Fruit fly (Drosophila melanogaster): ENCODE results near the gene CG34316.

DNA sequence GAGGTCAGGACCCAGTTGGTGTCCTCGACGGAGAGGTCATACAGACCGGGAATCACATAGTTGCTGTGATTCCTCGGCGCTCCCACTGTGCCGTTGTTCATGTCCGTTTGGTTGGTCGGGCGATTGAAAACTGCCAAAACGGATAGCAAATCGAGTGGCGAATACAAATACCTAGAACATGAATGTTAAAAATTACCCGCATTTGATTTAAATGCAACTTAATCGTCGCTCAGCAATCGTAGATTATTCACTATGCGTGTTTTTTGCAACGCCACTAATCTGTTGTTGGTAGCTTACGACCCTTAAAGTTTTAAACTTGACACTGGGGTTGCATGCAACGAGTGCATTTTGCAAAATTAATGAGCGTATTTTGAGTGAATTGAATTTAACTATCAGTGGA lies 18.7 kb downstream of the CG34316 start, which contains the start of gene Amt:
- TF ChIP-seq rn (GFP tag; IDR thresholded peaks at IDR 0.05) = no peak
- TF ChIP-seq EcR (GFP tag; optimal IDR thresholded peaks at IDR 0.05) = no peak
- no peak for TF ChIP-seq CG10348 (GFP tag; IDR thresholded peaks at IDR 0.05)
- TF ChIP-seq CG12605 (GFP tag; IDR thresholded peaks at IDR 0.05) = no peak
- no peak for TF ChIP-seq CG9948 (tag; optimal IDR thresholded peaks at IDR 0.05)
- TF ChIP-seq CG15710 (tag; optimal IDR thresholded peaks at IDR 0.05) = no peak

Data from whole organism, pupa.